Worm (Caenorhabditis elegans): Measurements from ENCODE around the gene W03F8.6.

The W03F8.6 gene

DNA sequence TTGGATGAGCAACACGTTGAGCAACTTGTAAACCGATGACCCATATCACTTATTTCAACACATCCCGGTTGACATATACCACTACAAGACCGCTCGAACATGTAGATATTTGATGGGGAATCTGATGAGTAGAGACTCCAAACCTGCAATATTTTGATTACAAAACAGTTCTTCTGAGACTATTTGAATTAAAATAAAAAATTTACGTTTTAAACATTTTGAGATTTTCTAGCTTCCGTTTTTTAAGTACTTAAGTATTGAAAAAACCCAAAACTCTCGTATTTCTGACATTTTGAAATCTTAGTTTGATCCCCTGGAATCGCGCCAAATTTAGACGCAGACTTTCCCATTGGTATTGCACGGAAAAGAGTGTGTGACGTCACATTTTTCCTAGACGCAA, 29.2 kb downstream of the W03F8.6 start, which contains the start of gene C24D10.49:
Gene C24D10.49, minus strand, starts transcription at position 101 of the 400 bp plus-strand sequence.
- TF ChIP-seq aly-2 (tag; optimal IDR thresholded peaks at IDR 0.05) = no peak
- TF ChIP-seq fos-1 (tag; optimal IDR thresholded peaks at IDR 0.05) = no peak
- TF ChIP-seq mep-1 (tag; optimal IDR thresholded peaks at IDR 0.05) = no peak
- no peak for TF ChIP-seq isw-1 (GFP tag; IDR thresholded peaks at IDR 0.05)
- TF ChIP-seq lin-14 (GFP tag; optimal IDR thresholded peaks at IDR 0.05) = no peak
- TF ChIP-seq lir-3 (tag; optimal IDR thresholded peaks at IDR 0.05; ENCODE audit: poor library complexity) = no peak
- no peak for TF ChIP-seq lin-35 (GFP tag; optimal IDR thresholded peaks at IDR 0.05)
- no peak for TF ChIP-seq F16B12.6 (tag; optimal IDR thresholded peaks at IDR 0.05)
- TF ChIP-seq Y116A8C.19 (tag; optimal IDR thresholded peaks at IDR 0.05; ENCODE audit: borderline replicate concordance) = no peak
- no peak for TF ChIP-seq lin-13 (GFP tag; optimal IDR thresholded peaks at IDR 0.05)
- no peak for TF ChIP-seq sptf-1 (tag; optimal IDR thresholded peaks at IDR 0.05)
- no peak for TF ChIP-seq efl-3 (GFP tag; optimal IDR thresholded peaks at IDR 0.05)
- TF ChIP-seq mef-2 (tag; optimal IDR thresholded peaks at IDR 0.05) = no peak
- TF ChIP-seq egl-13 (tag; optimal IDR thresholded peaks at IDR 0.05) = no peak
- no peak for TF ChIP-seq nhr-84 (tag; optimal IDR thresholded peaks at IDR 0.05)

DNA sequence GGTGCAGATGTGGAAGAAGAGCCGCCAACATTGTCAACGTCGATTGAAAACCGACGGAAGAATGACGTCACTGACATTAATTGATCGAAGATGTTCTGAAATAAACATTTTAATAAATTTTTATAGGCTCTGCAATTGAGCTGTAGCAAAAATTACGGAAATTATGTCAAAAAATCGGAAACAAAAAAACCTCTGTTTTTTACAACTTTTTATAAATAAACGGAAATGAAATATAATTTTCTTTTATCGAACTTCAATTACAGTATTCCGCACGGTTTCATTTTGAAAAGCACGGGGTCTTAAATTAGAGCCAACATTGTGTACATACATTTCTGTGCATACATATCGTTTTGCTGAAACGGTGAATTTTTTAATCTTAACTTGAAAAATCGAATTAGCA, 34.0 kb downstream of the W03F8.6 start, which contains the start of gene soc-2:
Gene soc-2, minus strand, starts transcription at position 101 of the 400 bp plus-strand sequence.
- TF ChIP-seq unc-98 (GFP tag; IDR thresholded peaks at IDR 0.05) (no peak), fkh-10 (GFP tag; optimal IDR thresholded peaks at IDR 0.05) (no peak), hpl-2 (GFP tag; optimal IDR thresholded peaks at IDR 0.05) (no peak), elt-3 (tag; optimal IDR thresholded peaks at IDR 0.05) (no peak), efl-1 (optimal IDR thresholded peaks at IDR 0.05) (no peak), efl-1 (GFP tag; optimal IDR thresholded peaks at IDR 0.05 in 1 of 2) (no peak), pax-3 (tag; optimal IDR thresholded peaks at IDR 0.05) (no peak), dsc-1 (tag; optimal IDR thresholded peaks at IDR 0.05) (peak; percentile 0), nhr-71 (tag; optimal IDR thresholded peaks at IDR 0.05) (no peak)

DNA sequence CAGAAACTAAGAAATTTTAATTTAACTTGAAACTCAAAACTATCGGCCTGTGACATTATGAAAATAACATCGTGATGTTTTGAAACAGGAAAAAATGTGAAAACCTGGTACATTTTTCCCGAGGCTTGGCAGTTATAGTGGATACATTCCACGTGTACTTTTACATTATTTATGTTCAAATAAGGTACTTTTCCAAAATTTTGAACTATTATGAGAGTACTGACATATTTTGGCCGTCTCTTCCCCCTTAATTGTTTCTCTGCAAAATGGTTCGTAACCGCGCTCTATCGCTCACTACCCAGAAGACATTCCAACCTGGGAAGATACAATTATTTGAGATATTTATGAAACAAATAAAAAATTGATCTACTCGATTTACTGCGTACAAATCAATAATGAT, 36.6 kb downstream of the W03F8.6 start, which contains the start of gene C24D10.5:
Gene C24D10.5, plus strand, starts transcription at position 301 of the 400 bp plus-strand sequence.
- no peak for TF ChIP-seq nhr-28 (tag; optimal IDR thresholded peaks at IDR 0.05)
- no peak for TF ChIP-seq isw-1 (GFP tag; IDR thresholded peaks at IDR 0.05)
- TF ChIP-seq unc-30 (tag; optimal IDR thresholded peaks at IDR 0.05) = no peak
- no peak for TF ChIP-seq alr-1 (tag; optimal IDR thresholded peaks at IDR 0.05; ENCODE audit: borderline replicate concordance)

DNA sequence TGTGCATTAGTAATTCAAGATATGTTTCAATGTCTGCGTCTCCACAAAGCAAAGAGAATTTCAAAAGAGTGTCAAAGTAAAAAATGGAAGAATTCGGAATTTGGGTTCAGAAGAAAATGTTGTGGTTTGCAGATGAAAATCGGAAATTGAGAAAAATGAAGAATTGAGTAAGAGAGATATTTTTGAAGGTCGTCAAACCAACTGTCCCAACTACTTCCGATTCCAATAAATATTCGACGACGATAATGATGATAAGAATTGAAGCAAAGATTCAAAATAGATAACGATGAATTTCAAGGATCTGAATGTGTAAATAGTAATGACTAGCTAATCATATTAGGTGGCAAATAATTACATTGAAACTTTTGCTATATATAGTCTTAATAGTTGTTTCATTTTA, 46.4 kb downstream of the W03F8.6 start:
- TF ChIP-seq nhr-12 (tag; optimal IDR thresholded peaks at IDR 0.05) (no peak), unc-98 (GFP tag; IDR thresholded peaks at IDR 0.05) (no peak), lin-39 (tag; optimal IDR thresholded peaks at IDR 0.05) (no peak), elt-3 (tag; optimal IDR thresholded peaks at IDR 0.05) (peak in 3 of 6 experiments; percentile 37 to 73 (median 53)), xbp-1 (tag; optimal IDR thresholded peaks at IDR 0.05) (no peak), ceh-63 (GFP tag; optimal IDR thresholded peaks at IDR 0.05) (no peak), nhr-85 (tag) (peak; percentile 86), unc-62 (GFP tag; optimal IDR thresholded peaks at IDR 0.05) (no peak), efl-1 (optimal IDR thresholded peaks at IDR 0.05) (no peak), efl-1 (GFP tag; optimal IDR thresholded peaks at IDR 0.05 in 1 of 2) (no peak), snu-23 (GFP tag; optimal IDR thresholded peaks at IDR 0.05) (peak; percentile 12), grh-1 (GFP tag; IDR thresholded peaks at IDR 0.05) (no peak), blmp-1 (tag; optimal IDR thresholded peaks at IDR 0.05) (peak; percentile 35), hpl-2 (GFP tag; optimal IDR thresholded peaks at IDR 0.05) (no peak), lin-14 (GFP tag; optimal IDR thresholded peaks at IDR 0.05) (peak; percentile 60), nhr-47 (tag; optimal IDR thresholded peaks at IDR 0.05) (peak; percentile 24), elt-2 (tag; optimal IDR thresholded peaks at IDR 0.05) (no peak), ztf-11 (tag; optimal IDR thresholded peaks at IDR 0.05) (no peak), zag-1 (tag; optimal IDR thresholded peaks at IDR 0.05) (no peak), mdl-1 (tag; optimal IDR thresholded peaks at IDR 0.05) (no peak), hlh-4 (tag; optimal IDR thresholded peaks at IDR 0.05) (no peak), efl-3 (GFP tag; optimal IDR thresholded peaks at IDR 0.05) (no peak)
